Fruit fly (Drosophila melanogaster): ENCODE results near the gene CG32984.

Gene CG32984

dm6 chr2L:8923405-8923804 is 41.4 kb upstream of the CG32984 start:
- TF ChIP-seq pdm3 (GFP tag; optimal IDR thresholded peaks at IDR 0.05) (peak; percentile 33), CG10669 (GFP tag; optimal IDR thresholded peaks at IDR 0.05) (no peak), cyc (GFP tag; optimal IDR thresholded peaks at IDR 0.05) (no peak), CG6808 (GFP tag; optimal IDR thresholded peaks at IDR 0.05) (no peak), CG1621 (tag; optimal IDR thresholded peaks at IDR 0.05) (no peak), CG32006 (GFP tag; optimal IDR thresholded peaks at IDR 0.05) (peak; percentile 66), spab (GFP tag; optimal IDR thresholded peaks at IDR 0.05) (no peak), dsx (GFP tag; optimal IDR thresholded peaks at IDR 0.05; ENCODE audit: poor library complexity, severe bottlenecking) (no peak), Lpt (GFP tag; optimal IDR thresholded peaks at IDR 0.05) (peak; percentile 22), Sox102F (GFP tag; optimal IDR thresholded peaks at IDR 0.05) (no peak), CG3032 (tag; optimal IDR thresholded peaks at IDR 0.05) (no peak), salr (GFP tag; optimal IDR thresholded peaks at IDR 0.05) (peak in 1 of 2 experiments; percentile 40), Blimp-1 (GFP tag; optimal IDR thresholded peaks at IDR 0.05) (no peak), dac (GFP tag; optimal IDR thresholded peaks at IDR 0.05) (peak; percentile 1), CG6854 (GFP tag; optimal IDR thresholded peaks at IDR 0.05) (no peak), CG8119 (GFP tag; IDR thresholded peaks at IDR 0.05) (peak; percentile 64; the same call in 2 of the 3 replicates), Ets21C (GFP tag; optimal IDR thresholded peaks at IDR 0.05) (no peak), esn (GFP tag; optimal IDR thresholded peaks at IDR 0.05) (no peak), Hr39 (GFP tag; optimal IDR thresholded peaks at IDR 0.05) (peak; percentile 6), Eip93F (GFP tag; optimal IDR thresholded peaks at IDR 0.05) (no peak), CG11762 (GFP tag; optimal IDR thresholded peaks at IDR 0.05; ENCODE audit: insufficient read depth) (no peak), CG3919 (GFP tag; optimal IDR thresholded peaks at IDR 0.05) (no peak), Eip78C (GFP tag) (no peak), achi (GFP tag; optimal IDR thresholded peaks at IDR 0.05) (peak; percentile 1), Sox15 (GFP tag; optimal IDR thresholded peaks at IDR 0.05) (no peak), Sox14 (GFP tag; optimal IDR thresholded peaks at IDR 0.05) (peak; percentile 15), Eip75B (GFP tag; optimal IDR thresholded peaks at IDR 0.05) (no peak), Smox (GFP tag; optimal IDR thresholded peaks at IDR 0.05) (no peak), CG16779 (tag; optimal IDR thresholded peaks at IDR 0.05) (no peak), CG11902 (GFP tag; optimal IDR thresholded peaks at IDR 0.05) (no peak), Hr4 (GFP tag; optimal IDR thresholded peaks at IDR 0.05) (peak; percentile 74), fd59A (GFP tag; optimal IDR thresholded peaks at IDR 0.05) (no peak), Gug (GFP tag; IDR thresholded peaks at IDR 0.05) (no peak), fkh (GFP tag; optimal IDR thresholded peaks at IDR 0.05) (no peak), CG7368 (GFP tag; optimal IDR thresholded peaks at IDR 0.05) (no peak), topi (GFP tag; optimal IDR thresholded peaks at IDR 0.05) (peak; percentile 9), Met (GFP tag; optimal IDR thresholded peaks at IDR 0.05) (no peak), lz (GFP tag; optimal IDR thresholded peaks at IDR 0.05) (peak; percentile 6), CG8319 (GFP tag; optimal IDR thresholded peaks at IDR 0.05) (no peak), eg (GFP tag; IDR thresholded peaks at IDR 0.05) (peak; percentile 61), Ets96B (tag; optimal IDR thresholded peaks at IDR 0.05) (no peak), CG34406 (GFP tag; optimal IDR thresholded peaks at IDR 0.05) (no peak), ss (GFP tag; optimal IDR thresholded peaks at IDR 0.05) (no peak), CG10631 (GFP tag; optimal IDR thresholded peaks at IDR 0.05) (peak; percentile 3), OdsH (GFP tag; optimal IDR thresholded peaks at IDR 0.05) (no peak), CG6163 (GFP tag; IDR thresholded peaks at IDR 0.05) (peak; percentile 37; the same call in 1 of the 3 replicates), CG6276 (GFP tag; optimal IDR thresholded peaks at IDR 0.05) (no peak), fd85E (GFP tag; optimal IDR thresholded peaks at IDR 0.05) (no peak), svp (GFP tag) (peak; percentile 16), CG4318 (GFP tag; optimal IDR thresholded peaks at IDR 0.05) (peak; percentile 10), CG15336 (GFP tag; IDR thresholded peaks at IDR 0.05) (peak; percentile 60), CG6792 (GFP tag; optimal IDR thresholded peaks at IDR 0.05) (no peak), CG31627 (GFP tag; optimal IDR thresholded peaks at IDR 0.05) (no peak)
